ENCODE assay signal across 1 fruit fly cellular context in the genomic region with DNA sequence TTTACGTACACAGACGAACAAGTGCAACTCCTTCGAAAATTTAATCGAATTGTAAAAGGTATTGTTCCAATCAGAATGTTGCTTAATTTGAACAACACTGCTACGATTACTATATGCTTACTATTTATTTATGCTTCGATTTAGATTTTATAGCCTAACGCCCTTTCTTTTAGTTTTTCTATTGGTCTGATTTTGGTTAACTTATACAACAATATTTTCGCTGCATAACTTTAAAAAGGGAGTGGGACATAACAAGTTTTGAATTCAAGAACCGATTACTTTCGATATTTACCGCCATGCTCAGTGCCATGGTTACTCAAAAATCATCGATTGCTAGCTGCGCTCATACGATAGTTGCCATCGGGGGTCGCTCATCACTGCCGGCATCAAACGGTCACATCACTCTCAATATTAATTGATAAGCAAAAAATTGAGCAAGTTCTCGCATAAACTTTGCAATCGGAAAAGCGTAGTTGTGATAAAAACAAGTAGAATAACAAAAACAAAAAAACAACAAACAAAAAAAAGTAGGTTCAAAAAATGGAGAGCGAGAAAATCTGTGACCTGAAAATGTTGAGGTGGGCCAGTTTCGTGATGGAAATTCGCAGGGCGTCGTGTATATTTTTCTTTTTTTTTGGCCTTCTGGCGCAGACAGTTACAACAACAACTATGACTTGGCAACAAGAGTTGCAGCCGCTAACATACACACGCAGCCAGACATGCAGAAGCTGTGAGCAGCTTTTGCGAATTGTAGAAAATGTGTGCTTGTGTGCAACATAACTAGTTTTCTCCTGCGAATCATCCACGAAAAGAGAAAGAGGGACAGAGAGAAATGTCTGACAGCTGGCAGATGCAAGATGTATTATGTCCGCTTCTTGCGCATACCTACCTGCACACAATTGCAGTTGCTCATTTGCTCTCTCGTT.
A peak's percentile ranks its signal among the peaks of the same experiment; 100 is the strongest.
TF ChIP-seq lines count a peak whose summit lies in the region.

A gene (minus strand): TSS at position 51 of the 926 bp plus-strand sequence.
A gene (plus strand): TSS at position 396 of the 926 bp plus-strand sequence.

TF ChIP-seq in whole organism, embryonic, 481 proteins besides CTCF, POLR2A, EP300 and RAD21 (continued from another document and continues in another):
- TF ChIP-seq pzg (GFP tag; optimal IDR thresholded peaks at IDR 0.05; lab: Kevin White, UChicago) (peak; percentile 93), ab (GFP tag; optimal IDR thresholded peaks at IDR 0.05; lab: Kevin White, UChicago) (no peak), D (optimal IDR thresholded peaks at IDR 0.05; lab: Kevin White, UChicago) (no peak), D (GFP tag; optimal IDR thresholded peaks at IDR 0.05; lab: Kevin White, UChicago) (no peak), gfzf (GFP tag; optimal IDR thresholded peaks at IDR 0.05; lab: Kevin White, UChicago) (peak; percentile 54), Sox100B (GFP tag; optimal IDR thresholded peaks at IDR 0.05; lab: Kevin White, UChicago) (no peak), ci (GFP tag; IDR thresholded peaks at IDR 0.05; lab: Robert Waterston, UW) (0 out of 3 replicates have a peak, but pooled peaks have one; percentile 6), bigmax (GFP tag; optimal IDR thresholded peaks at IDR 0.05; lab: Kevin White, UChicago) (no peak), caup (GFP tag; optimal IDR thresholded peaks at IDR 0.05; lab: Kevin White, UChicago; ENCODE audit: severe bottlenecking) (no peak), Pdp1 (GFP tag; optimal IDR thresholded peaks at IDR 0.05; lab: Kevin White, UChicago) (peak in 1 of 2 experiments; percentile 38), NFAT (GFP tag; IDR thresholded peaks at IDR 0.05; lab: Robert Waterston, UW) (no peak), CG3163 (GFP tag; optimal IDR thresholded peaks at IDR 0.05; lab: Kevin White, UChicago) (no peak), usp (GFP tag; optimal IDR thresholded peaks at IDR 0.05; lab: Kevin White, UChicago) (no peak), GATAe (GFP tag; conservative IDR thresholded peaks at IDR 0.05; lab: Robert Waterston, UW) (0 out of 2 replicates have a peak, but pooled peaks have one; percentile 10), CrebB (tag; optimal IDR thresholded peaks at IDR 0.05; lab: Kevin White, UChicago) (peak; percentile 16), Doc3 (GFP tag; IDR thresholded peaks at IDR 0.05; lab: Robert Waterston, UW; ENCODE audit: partially characterized antibody) (peak; percentile 82), BEAF-32 (GFP tag; optimal IDR thresholded peaks at IDR 0.05; lab: Kevin White, UChicago) (peak; percentile 93), danr (GFP tag; IDR thresholded peaks at IDR 0.05; lab: Robert Waterston, UW) (no peak), CG10321 (GFP tag; IDR thresholded peaks at IDR 0.05; lab: Robert Waterston, UW) (no peak), crol (GFP tag; IDR thresholded peaks at IDR 0.05; lab: Robert Waterston, UW) (0 out of 2 replicates have a peak, but pooled peaks have one; percentile 9), CG12769 (tag; optimal IDR thresholded peaks at IDR 0.05; lab: Kevin White, UChicago) (no peak), CG10366 (GFP tag; IDR thresholded peaks at IDR 0.05; lab: Robert Waterston, UW) (no peak), cato (GFP tag; optimal IDR thresholded peaks at IDR 0.05; lab: Kevin White, UChicago; ENCODE audit: borderline replicate concordance) (no peak), CG12391 (tag; optimal IDR thresholded peaks at IDR 0.05; lab: Kevin White, UChicago) (peak; percentile 14), CG13287 (GFP tag; IDR thresholded peaks at IDR 0.05; lab: Robert Waterston, UW; ENCODE audit: partially characterized antibody) (peak; percentile 92), bbx (GFP tag; IDR thresholded peaks at IDR 0.05; lab: Robert Waterston, UW; ENCODE audit: partially characterized antibody) (peak; percentile 94), HLH4C (GFP tag; IDR thresholded peaks at IDR 0.05; lab: Robert Waterston, UW; ENCODE audit: partially characterized antibody) (peak; percentile 90), Sry-δ (GFP tag; optimal IDR thresholded peaks at IDR 0.05; lab: Kevin White, UChicago) (peak; percentile 96), CG6254 (GFP tag; optimal IDR thresholded peaks at IDR 0.05; lab: Kevin White, UChicago) (no peak), CG15514 (GFP tag; optimal IDR thresholded peaks at IDR 0.05; lab: Kevin White, UChicago) (peak; percentile 68), Opbp (GFP tag; IDR thresholded peaks at IDR 0.05; lab: Robert Waterston, UW; ENCODE audit: partially characterized antibody) (peak; percentile 94), CG18599 (GFP tag; optimal IDR thresholded peaks at IDR 0.05; lab: Kevin White, UChicago) (no peak), nerfin-2 (GFP tag; IDR thresholded peaks at IDR 0.05; lab: Robert Waterston, UW; ENCODE audit: partially characterized antibody) (peak; percentile 87), Dad (GFP tag; optimal IDR thresholded peaks at IDR 0.05; lab: Kevin White, UChicago) (peak; percentile 2), row (GFP tag; IDR thresholded peaks at IDR 0.05; lab: Robert Waterston, UW) (peak; percentile 44; the same call in 1 of the 3 replicates), Ets97D (GFP tag; optimal IDR thresholded peaks at IDR 0.05; lab: Kevin White, UChicago) (peak; percentile 76), repo (GFP tag; optimal IDR thresholded peaks at IDR 0.05; lab: Kevin White, UChicago) (no peak), Dbx (GFP tag; IDR thresholded peaks at IDR 0.05; lab: Robert Waterston, UW) (no peak), CG11504 (tag; optimal IDR thresholded peaks at IDR 0.05; lab: Kevin White, UChicago) (no peak), CG8281 (tag; optimal IDR thresholded peaks at IDR 0.05; lab: Kevin White, UChicago) (peak; percentile 80), CG10274 (GFP tag; optimal IDR thresholded peaks at IDR 0.05; lab: Kevin White, UChicago) (no peak), CG4707 (GFP tag; optimal IDR thresholded peaks at IDR 0.05; lab: Kevin White, UChicago) (no peak), lmd (GFP tag; IDR thresholded peaks at IDR 0.05; lab: Robert Waterston, UW) (no peak), gsb-n (tag; optimal IDR thresholded peaks at IDR 0.05; lab: Kevin White, UChicago) (no peak), CG5953 (GFP tag; IDR thresholded peaks at IDR 0.05; lab: Robert Waterston, UW) (no peak), ap (GFP tag; IDR thresholded peaks at IDR 0.05; lab: Robert Waterston, UW) (no peak), ash1 (GFP tag; optimal IDR thresholded peaks at IDR 0.05; lab: Kevin White, UChicago) (no peak), CG14014 (GFP tag; IDR thresholded peaks at IDR 0.05; lab: Robert Waterston, UW) (no peak), inv (GFP tag; IDR thresholded peaks at IDR 0.05; lab: Robert Waterston, UW; ENCODE audit: partially characterized antibody) (peak; percentile 80), CG7556 (GFP tag; optimal IDR thresholded peaks at IDR 0.05; lab: Kevin White, UChicago) (no peak), Taf1 (GFP tag; IDR thresholded peaks at IDR 0.05; lab: Robert Waterston, UW) (no peak), chm (GFP tag; IDR thresholded peaks at IDR 0.05; lab: Robert Waterston, UW) (no peak), ttk (GFP tag; IDR thresholded peaks at IDR 0.05; lab: Robert Waterston, UW) (no peak), fd3F (GFP tag; optimal IDR thresholded peaks at IDR 0.05; lab: Kevin White, UChicago) (no peak), CG6791 (GFP tag; IDR thresholded peaks at IDR 0.05; lab: Robert Waterston, UW; ENCODE audit: partially characterized antibody) (peak; percentile 94), sqz (GFP tag; optimal IDR thresholded peaks at IDR 0.05; lab: Kevin White, UChicago) (peak; percentile 46), CG18476 (GFP tag; optimal IDR thresholded peaks at IDR 0.05; lab: Kevin White, UChicago) (no peak), B-H1 (GFP tag; IDR thresholded peaks at IDR 0.05; lab: Robert Waterston, UW) (no peak), MESR4 (GFP tag; optimal IDR thresholded peaks at IDR 0.05; lab: Kevin White, UChicago) (peak; percentile 42), CG1603 (tag; optimal IDR thresholded peaks at IDR 0.05; lab: Kevin White, UChicago) (peak; percentile 74), CG3407 (GFP tag; optimal IDR thresholded peaks at IDR 0.05; lab: Kevin White, UChicago) (no peak), CG14860 (GFP tag; IDR thresholded peaks at IDR 0.05; lab: Robert Waterston, UW; ENCODE audit: partially characterized antibody) (peak; percentile 82), CG8388 (GFP tag; optimal IDR thresholded peaks at IDR 0.05; lab: Kevin White, UChicago) (no peak), bowl (GFP tag; IDR thresholded peaks at IDR 0.05; lab: Robert Waterston, UW) (no peak), unc-4 (GFP tag; IDR thresholded peaks at IDR 0.05; lab: Robert Waterston, UW; ENCODE audit: partially characterized antibody) (peak; percentile 91), Blimp-1 (GFP tag; optimal IDR thresholded peaks at IDR 0.05; lab: Kevin White, UChicago) (no peak), zen2 (GFP tag; IDR thresholded peaks at IDR 0.05; lab: Robert Waterston, UW; ENCODE audit: partially characterized antibody) (peak; percentile 92), Atf3 (GFP tag; optimal IDR thresholded peaks at IDR 0.05; lab: Kevin White, UChicago) (no peak), run (tag; optimal IDR thresholded peaks at IDR 0.05; lab: Kevin White, UChicago) (no peak), exex (tag; optimal IDR thresholded peaks at IDR 0.05; lab: Kevin White, UChicago) (peak; percentile 29), CG11560 (tag; IDR thresholded peaks at IDR 0.05; lab: Robert Waterston, UW) (peak; percentile 30; the same call in 1 of the 3 replicates), Bgb (GFP tag; IDR thresholded peaks at IDR 0.05; lab: Robert Waterston, UW; ENCODE audit: partially characterized antibody) (peak; percentile 95), CG12659 (GFP tag; optimal IDR thresholded peaks at IDR 0.05; lab: Kevin White, UChicago) (peak; percentile 59), HHEX (GFP tag; optimal IDR thresholded peaks at IDR 0.05; lab: Kevin White, UChicago) (no peak), ftz-f1 (GFP tag; optimal IDR thresholded peaks at IDR 0.05; lab: Kevin White, UChicago) (peak; percentile 28), rib (GFP tag; IDR thresholded peaks at IDR 0.05; lab: Robert Waterston, UW) (no peak), CG42726 (GFP tag; IDR thresholded peaks at IDR 0.05; lab: Robert Waterston, UW; ENCODE audit: partially characterized antibody) (peak; percentile 95), fd96Cb (tag; optimal IDR thresholded peaks at IDR 0.05; lab: Kevin White, UChicago) (no peak), sens (GFP tag; lab: Kevin White, UChicago) (peak; percentile 66), B-H2 (GFP tag; optimal IDR thresholded peaks at IDR 0.05; lab: Kevin White, UChicago) (peak; percentile 16), chinmo (GFP tag; IDR thresholded peaks at IDR 0.05; lab: Robert Waterston, UW; ENCODE audit: partially characterized antibody) (peak; percentile 95), CG1024 (GFP tag; IDR thresholded peaks at IDR 0.05; lab: Robert Waterston, UW) (no peak), CG8359 (GFP tag; optimal IDR thresholded peaks at IDR 0.05; lab: Kevin White, UChicago; ENCODE audit: borderline replicate concordance) (no peak), grn (GFP tag; optimal IDR thresholded peaks at IDR 0.05; lab: Kevin White, UChicago) (no peak), CG14050 (GFP tag; IDR thresholded peaks at IDR 0.05; lab: Robert Waterston, UW) (no peak), CG13296 (GFP tag; optimal IDR thresholded peaks at IDR 0.05; lab: Kevin White, UChicago) (no peak), schlank (tag; optimal IDR thresholded peaks at IDR 0.05; lab: Kevin White, UChicago) (no peak), Xrp1 (GFP tag; IDR thresholded peaks at IDR 0.05; lab: Robert Waterston, UW) (no peak), CG17568 (GFP tag; optimal IDR thresholded peaks at IDR 0.05; lab: Kevin White, UChicago) (no peak), oc (tag; optimal IDR thresholded peaks at IDR 0.05; lab: Kevin White, UChicago) (no peak), CG7928 (GFP tag; optimal IDR thresholded peaks at IDR 0.05; lab: Kevin White, UChicago) (no peak), dati (GFP tag; IDR thresholded peaks at IDR 0.05; lab: Robert Waterston, UW) (no peak), salm (tag; optimal IDR thresholded peaks at IDR 0.05; lab: Kevin White, UChicago) (no peak), ssp (GFP tag; IDR thresholded peaks at IDR 0.05; lab: Robert Waterston, UW) (no peak), vnd (GFP tag; IDR thresholded peaks at IDR 0.05; lab: Robert Waterston, UW; ENCODE audit: partially characterized antibody) (peak; percentile 90), dmrt99B (tag; optimal IDR thresholded peaks at IDR 0.05; lab: Kevin White, UChicago) (no peak), ERR (GFP tag; optimal IDR thresholded peaks at IDR 0.05; lab: Kevin White, UChicago) (no peak), CG2875 (GFP tag; optimal IDR thresholded peaks at IDR 0.05; lab: Kevin White, UChicago) (no peak), CG31388 (GFP tag; optimal IDR thresholded peaks at IDR 0.05; lab: Kevin White, UChicago) (no peak), bsh (GFP tag; optimal IDR thresholded peaks at IDR 0.05; lab: Kevin White, UChicago) (peak in 1 of 2 experiments; percentile 41), CG32772 (GFP tag; IDR thresholded peaks at IDR 0.05; lab: Robert Waterston, UW) (no peak), CG12104 (GFP tag; optimal IDR thresholded peaks at IDR 0.05; lab: Kevin White, UChicago) (no peak), Oaz (GFP tag; IDR thresholded peaks at IDR 0.05; lab: Robert Waterston, UW) (no peak), CG10654 (GFP tag; optimal IDR thresholded peaks at IDR 0.05; lab: Kevin White, UChicago) (no peak), pho (GFP tag; optimal IDR thresholded peaks at IDR 0.05; lab: Kevin White, UChicago) (peak; percentile 19), onecut (GFP tag; IDR thresholded peaks at IDR 0.05; lab: Robert Waterston, UW) (0 out of 2 replicates have a peak, but pooled peaks have one; percentile 8), CG34224 (GFP tag; IDR thresholded peaks at IDR 0.05; lab: Robert Waterston, UW; ENCODE audit: partially characterized antibody) (peak; percentile 90), CG2712 (tag; optimal IDR thresholded peaks at IDR 0.05; lab: Kevin White, UChicago) (peak; percentile 39), zfh1 (GFP tag; IDR thresholded peaks at IDR 0.05; lab: Robert Waterston, UW) (no peak), CG34422 (GFP tag; IDR thresholded peaks at IDR 0.05; lab: Robert Waterston, UW) (peak; percentile 58; the same call in 1 of the 3 replicates), CG14667 (GFP tag; IDR thresholded peaks at IDR 0.05; lab: Robert Waterston, UW) (no peak), lilli (GFP tag; optimal IDR thresholded peaks at IDR 0.05; lab: Kevin White, UChicago) (peak; percentile 6), crc (GFP tag; optimal IDR thresholded peaks at IDR 0.05; lab: Kevin White, UChicago) (no peak), CG9797 (GFP tag; optimal IDR thresholded peaks at IDR 0.05; lab: Kevin White, UChicago) (peak; percentile 90), al (GFP tag; IDR thresholded peaks at IDR 0.05; lab: Robert Waterston, UW) (no peak), peb (GFP tag; IDR thresholded peaks at IDR 0.05; lab: Robert Waterston, UW) (no peak), trh (GFP tag; optimal IDR thresholded peaks at IDR 0.05; lab: Kevin White, UChicago) (no peak), CG1602 (GFP tag; optimal IDR thresholded peaks at IDR 0.05; lab: Kevin White, UChicago) (no peak), E2f2 (GFP tag; IDR thresholded peaks at IDR 0.05; lab: Robert Waterston, UW) (peak; percentile 97)
